Worm (Caenorhabditis elegans): Measurements from ENCODE around the gene hipr-1.

Gene hipr-1

DNA sequence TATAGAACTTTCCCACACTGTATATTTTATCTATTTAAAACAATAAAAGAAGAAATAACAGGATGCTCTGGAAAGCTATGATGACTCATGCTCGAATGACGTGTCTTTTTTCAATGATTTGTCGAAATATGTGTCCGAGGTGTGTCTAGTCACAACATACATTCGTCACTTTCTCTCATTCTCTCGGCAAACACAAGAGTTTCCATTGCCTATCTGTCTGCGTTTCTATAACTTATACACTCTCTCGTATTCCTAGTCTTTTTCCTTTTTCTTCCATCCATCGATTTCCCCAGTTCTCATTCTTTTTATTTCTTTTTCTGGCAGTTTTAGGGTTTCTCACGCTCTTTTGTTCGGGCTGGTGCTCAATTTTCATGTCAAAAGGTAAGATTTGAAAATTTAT is 23.3 kb upstream of the hipr-1 start:
- no peak for TF ChIP-seq med-1 (GFP tag; optimal IDR thresholded peaks at IDR 0.05; ENCODE audit: insufficient read depth)
- TF ChIP-seq ztf-23 (GFP tag; IDR thresholded peaks at IDR 0.05): no peak
- no peak for TF ChIP-seq T22C8.4 (GFP tag; IDR thresholded peaks at IDR 0.05)
- TF ChIP-seq flt-1 (GFP tag; IDR thresholded peaks at IDR 0.05): no peak
- TF ChIP-seq tab-1 (GFP tag; IDR thresholded peaks at IDR 0.05): no peak
- no peak for TF ChIP-seq klf-2 (GFP tag; conservative IDR thresholded peaks at IDR 0.05)
- TF ChIP-seq cog-1 (tag; optimal IDR thresholded peaks at IDR 0.05): no peak
- TF ChIP-seq ref-1 (GFP tag; conservative IDR thresholded peaks at IDR 0.05): no peak
- TF ChIP-seq ztf-29 (GFP tag; IDR thresholded peaks at IDR 0.05): no peak

DNA sequence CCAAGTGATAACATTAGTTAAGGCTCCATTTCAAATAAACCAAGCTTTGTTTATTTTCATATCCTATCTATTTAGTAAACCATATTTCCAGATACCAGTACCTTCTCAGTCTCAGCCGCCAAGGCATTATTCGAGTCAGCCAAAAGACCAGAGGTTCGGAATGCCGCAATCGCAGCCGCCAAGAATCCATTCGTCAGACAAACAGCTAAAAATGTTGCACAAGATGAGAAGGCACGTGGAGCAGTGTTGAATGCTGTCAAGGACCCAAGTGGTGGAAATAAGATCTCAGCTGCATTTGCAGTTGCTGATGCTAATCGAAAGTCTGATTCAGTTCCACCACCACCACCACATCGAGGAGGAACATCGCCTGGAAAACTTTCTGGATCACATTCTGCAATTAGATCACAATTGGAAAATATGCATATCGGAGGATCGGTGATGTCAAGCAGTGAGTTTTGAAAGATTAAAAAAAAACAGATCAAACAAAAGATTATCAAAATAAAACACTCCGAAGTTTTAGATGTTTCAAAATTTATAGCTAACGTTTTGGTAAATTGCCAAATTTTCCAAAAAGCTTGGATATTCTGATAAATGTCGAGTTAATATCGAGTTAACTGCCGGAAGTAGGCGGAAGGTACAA is 22.6 kb upstream of the hipr-1 start:
- TF ChIP-seq med-1 (GFP tag; optimal IDR thresholded peaks at IDR 0.05; ENCODE audit: insufficient read depth): no peak
- TF ChIP-seq ztf-29 (GFP tag; IDR thresholded peaks at IDR 0.05): no peak
- TF ChIP-seq flt-1 (GFP tag; IDR thresholded peaks at IDR 0.05): no peak
- TF ChIP-seq ztf-23 (GFP tag; IDR thresholded peaks at IDR 0.05): no peak
- no peak for TF ChIP-seq T22C8.4 (GFP tag; IDR thresholded peaks at IDR 0.05)
- TF ChIP-seq klf-2 (GFP tag; conservative IDR thresholded peaks at IDR 0.05): no peak
- no peak for TF ChIP-seq cog-1 (tag; optimal IDR thresholded peaks at IDR 0.05)
- TF ChIP-seq ref-1 (GFP tag; conservative IDR thresholded peaks at IDR 0.05): no peak
- TF ChIP-seq tab-1 (GFP tag; IDR thresholded peaks at IDR 0.05): no peak

DNA sequence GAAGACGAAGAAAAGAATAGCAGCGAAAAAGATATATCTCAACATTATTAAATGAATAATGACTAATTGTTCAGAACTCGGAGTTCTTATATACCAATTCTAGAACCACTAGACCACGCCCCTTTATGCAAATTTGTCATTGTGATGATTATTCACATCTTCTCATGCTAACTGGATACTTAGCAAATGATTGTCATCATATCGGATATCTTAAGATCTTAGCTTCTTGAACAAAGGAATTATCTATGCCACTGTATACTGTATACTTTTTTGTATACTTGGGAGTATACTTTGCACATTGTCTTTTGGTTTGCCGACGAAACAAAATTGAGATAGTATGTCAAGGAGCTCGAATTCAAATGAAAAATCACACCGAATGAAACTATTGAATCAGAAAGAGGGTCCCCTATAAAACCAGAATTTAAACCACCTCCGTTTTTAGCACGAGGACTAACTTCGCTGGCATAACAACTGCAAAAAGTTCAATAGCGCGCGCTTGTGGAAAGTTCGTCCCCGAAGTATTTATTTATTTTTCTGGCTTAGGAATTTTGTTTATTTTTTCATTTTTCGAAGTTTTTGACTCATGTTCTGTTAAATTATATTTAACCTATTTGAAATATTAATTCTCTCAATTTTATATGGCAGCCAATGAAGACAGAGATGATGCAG is 19.6 kb upstream of the hipr-1 start, which contains the start of the genes sdz-1 and vps-33.1:
Gene sdz-1, minus strand, starts transcription at position 51 of the 669 bp plus-strand sequence.
Gene vps-33.1, plus strand, starts transcription at position 639 of the 669 bp plus-strand sequence.
- TF ChIP-seq ztf-29 (GFP tag; IDR thresholded peaks at IDR 0.05): no peak
- no peak for TF ChIP-seq flt-1 (GFP tag; IDR thresholded peaks at IDR 0.05)
- TF ChIP-seq ref-1 (GFP tag; conservative IDR thresholded peaks at IDR 0.05): no peak
- TF ChIP-seq cog-1 (tag; optimal IDR thresholded peaks at IDR 0.05): no peak
- TF ChIP-seq med-1 (GFP tag; optimal IDR thresholded peaks at IDR 0.05; ENCODE audit: insufficient read depth): no peak
- no peak for TF ChIP-seq T22C8.4 (GFP tag; IDR thresholded peaks at IDR 0.05)
- TF ChIP-seq tab-1 (GFP tag; IDR thresholded peaks at IDR 0.05): no peak

DNA sequence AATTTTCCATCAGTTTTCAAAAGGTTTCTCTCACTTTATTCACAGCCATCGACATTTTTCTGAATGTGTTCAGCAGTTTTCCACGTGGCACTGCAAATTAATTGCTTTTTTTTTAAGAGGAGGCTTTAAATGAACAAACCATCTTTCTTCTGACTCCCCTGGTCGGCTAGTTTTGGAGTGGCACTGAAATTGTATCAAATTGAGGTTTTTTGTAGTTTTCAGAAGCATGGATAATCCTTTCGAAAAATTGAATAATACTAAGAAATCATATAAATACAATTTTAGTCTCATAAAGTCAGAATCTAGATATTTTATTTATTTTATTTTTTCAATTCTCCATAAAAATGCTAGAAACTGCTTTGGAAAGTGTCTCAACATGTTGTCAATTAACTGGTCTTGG is 15.2 kb upstream of the hipr-1 start, which contains the start of gene B0303.16:
Gene B0303.16, plus strand, starts transcription at position 301 of the 400 bp plus-strand sequence.
- TF ChIP-seq ref-1 (GFP tag; conservative IDR thresholded peaks at IDR 0.05) (no peak), T22C8.4 (GFP tag; IDR thresholded peaks at IDR 0.05) (no peak), cog-1 (tag; optimal IDR thresholded peaks at IDR 0.05) (no peak), klf-2 (GFP tag; conservative IDR thresholded peaks at IDR 0.05) (no peak), flt-1 (GFP tag; IDR thresholded peaks at IDR 0.05) (no peak), ztf-29 (GFP tag; IDR thresholded peaks at IDR 0.05) (no peak), med-1 (GFP tag; optimal IDR thresholded peaks at IDR 0.05; ENCODE audit: insufficient read depth) (no peak), ztf-23 (GFP tag; IDR thresholded peaks at IDR 0.05) (no peak), tab-1 (GFP tag; IDR thresholded peaks at IDR 0.05) (no peak)

DNA sequence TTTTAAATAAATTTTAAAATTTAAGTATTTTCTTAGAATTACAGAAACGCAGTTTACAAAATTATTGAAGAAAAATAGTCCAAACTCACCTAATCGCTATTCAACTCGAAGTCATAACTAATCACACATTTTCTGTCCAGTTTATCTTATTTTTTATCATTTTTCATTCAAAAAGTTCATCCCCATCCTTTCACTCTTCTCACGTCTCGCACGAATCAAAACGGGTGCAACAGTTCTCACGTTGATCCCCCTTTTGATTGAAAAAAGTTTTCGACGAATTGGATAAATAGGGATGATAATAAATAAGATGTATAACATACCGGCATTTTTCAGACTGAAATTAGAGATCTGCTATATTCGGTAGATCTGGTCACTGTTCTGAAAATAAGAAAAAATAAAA is 10.3 kb upstream of the hipr-1 start:
- TF ChIP-seq ztf-29 (GFP tag; IDR thresholded peaks at IDR 0.05): no peak

DNA sequence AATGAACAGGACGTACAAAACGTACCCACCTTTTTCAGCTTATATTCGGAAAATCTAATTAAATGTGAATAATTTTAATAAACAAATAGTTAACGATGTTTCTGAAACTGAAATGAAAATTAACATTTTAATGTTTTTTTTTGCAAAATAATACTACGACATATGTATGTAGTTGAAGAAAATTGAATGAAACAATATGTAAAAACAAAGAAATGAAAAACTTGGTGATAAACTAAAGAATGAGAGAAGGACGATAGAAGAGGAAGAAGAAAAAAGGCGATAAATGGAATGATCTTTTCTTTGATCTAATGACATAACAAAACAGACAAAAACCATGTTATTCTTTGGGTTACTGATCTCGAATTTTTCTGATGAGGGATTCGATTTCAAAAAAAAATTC is 9.7 kb upstream of the hipr-1 start, which contains the start of gene B0303.11:
Gene B0303.11, minus strand, starts transcription at position 101 of the 400 bp plus-strand sequence.
- TF ChIP-seq med-1 (GFP tag; optimal IDR thresholded peaks at IDR 0.05; ENCODE audit: insufficient read depth) (no peak), ztf-23 (GFP tag; IDR thresholded peaks at IDR 0.05) (no peak), ztf-29 (GFP tag; IDR thresholded peaks at IDR 0.05) (no peak), tab-1 (GFP tag; IDR thresholded peaks at IDR 0.05) (no peak), T22C8.4 (GFP tag; IDR thresholded peaks at IDR 0.05) (no peak), klf-2 (GFP tag; conservative IDR thresholded peaks at IDR 0.05) (no peak), ref-1 (GFP tag; conservative IDR thresholded peaks at IDR 0.05) (no peak), cog-1 (tag; optimal IDR thresholded peaks at IDR 0.05) (no peak), flt-1 (GFP tag; IDR thresholded peaks at IDR 0.05) (no peak)

DNA sequence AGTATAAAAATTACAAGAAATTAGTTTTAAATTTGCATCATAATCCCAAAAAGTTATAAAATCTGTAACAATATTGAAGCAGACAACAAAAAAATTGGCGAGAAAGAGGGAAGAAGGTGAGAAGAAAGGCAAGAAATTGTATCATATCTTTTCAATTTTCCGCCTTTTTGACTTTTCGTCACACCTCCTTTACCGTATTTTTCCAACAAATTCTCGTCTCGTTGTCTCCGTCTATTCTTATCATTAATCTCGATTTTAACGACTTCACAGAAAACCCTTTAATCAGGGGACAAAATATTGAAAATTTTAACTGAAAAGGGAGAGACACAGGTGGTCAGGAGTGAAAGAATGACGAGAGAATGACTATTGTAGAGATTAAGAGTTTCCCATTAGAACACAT is 7.0 kb upstream of the hipr-1 start:
- TF ChIP-seq klf-2 (GFP tag; conservative IDR thresholded peaks at IDR 0.05) (no peak), ztf-29 (GFP tag; IDR thresholded peaks at IDR 0.05) (no peak), ztf-23 (GFP tag; IDR thresholded peaks at IDR 0.05) (no peak), T22C8.4 (GFP tag; IDR thresholded peaks at IDR 0.05) (no peak), cog-1 (tag; optimal IDR thresholded peaks at IDR 0.05) (no peak), flt-1 (GFP tag; IDR thresholded peaks at IDR 0.05) (no peak), tab-1 (GFP tag; IDR thresholded peaks at IDR 0.05) (no peak), med-1 (GFP tag; optimal IDR thresholded peaks at IDR 0.05; ENCODE audit: insufficient read depth) (no peak), ref-1 (GFP tag; conservative IDR thresholded peaks at IDR 0.05) (no peak)

DNA sequence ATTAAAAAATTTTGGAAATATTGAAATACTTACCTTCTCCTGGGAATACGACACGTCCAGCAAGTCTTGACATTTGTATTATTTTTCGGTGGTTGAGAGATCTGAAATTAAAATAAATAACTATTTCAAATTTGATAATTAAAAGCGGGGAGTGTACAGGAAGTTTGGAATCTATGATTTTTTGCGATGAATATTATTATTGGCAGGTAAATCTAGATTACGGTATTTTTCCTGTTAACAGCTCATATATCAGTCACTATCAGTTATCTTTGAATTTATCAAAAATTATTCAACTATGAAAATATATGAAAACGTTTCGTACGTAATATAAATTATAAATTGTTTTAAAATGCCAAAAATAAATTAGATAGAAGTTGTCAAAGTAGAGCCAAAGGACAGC is 3.9 kb upstream of the hipr-1 start, which contains the start of gene B0303.14:
Gene B0303.14, minus strand, starts transcription at position 101 of the 400 bp plus-strand sequence.
- TF ChIP-seq tab-1 (GFP tag; IDR thresholded peaks at IDR 0.05) (no peak), ref-1 (GFP tag; conservative IDR thresholded peaks at IDR 0.05) (no peak), med-1 (GFP tag; optimal IDR thresholded peaks at IDR 0.05; ENCODE audit: insufficient read depth) (no peak), ztf-29 (GFP tag; IDR thresholded peaks at IDR 0.05) (no peak), T22C8.4 (GFP tag; IDR thresholded peaks at IDR 0.05) (no peak), cog-1 (tag; optimal IDR thresholded peaks at IDR 0.05) (no peak), klf-2 (GFP tag; conservative IDR thresholded peaks at IDR 0.05) (no peak), flt-1 (GFP tag; IDR thresholded peaks at IDR 0.05) (no peak), ztf-23 (GFP tag; IDR thresholded peaks at IDR 0.05) (no peak)

DNA sequence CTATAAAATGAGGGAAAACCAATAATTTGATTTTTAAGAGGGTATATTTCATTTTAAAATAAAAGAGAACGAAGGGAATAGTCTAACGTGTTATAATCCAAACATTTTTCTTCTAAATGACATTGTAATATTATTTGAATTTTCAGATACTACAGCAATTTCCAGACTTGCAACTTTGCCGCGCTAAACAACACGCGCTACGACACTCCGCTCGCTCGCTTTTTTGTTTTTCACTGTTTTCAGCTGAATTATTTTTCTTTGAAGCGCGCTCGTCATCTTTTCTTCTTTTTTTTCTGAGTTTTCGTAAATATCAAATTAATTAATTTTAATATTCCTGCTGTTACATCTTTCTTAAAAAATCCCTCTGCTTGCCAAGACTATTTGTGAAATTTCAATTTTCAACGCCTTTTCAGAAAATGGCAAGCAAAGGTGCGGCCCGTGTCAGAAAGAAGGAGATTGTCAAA is 2.7 kb upstream of the hipr-1 start, which contains the start of gene mrpl-11:
Gene mrpl-11, plus strand, starts transcription at position 414 of the 464 bp plus-strand sequence.
- no peak for TF ChIP-seq klf-2 (GFP tag; conservative IDR thresholded peaks at IDR 0.05)
- no peak for TF ChIP-seq flt-1 (GFP tag; IDR thresholded peaks at IDR 0.05)
- TF ChIP-seq ztf-23 (GFP tag; IDR thresholded peaks at IDR 0.05): no peak
- TF ChIP-seq ztf-29 (GFP tag; IDR thresholded peaks at IDR 0.05): no peak
- TF ChIP-seq ref-1 (GFP tag; conservative IDR thresholded peaks at IDR 0.05): no peak
- no peak for TF ChIP-seq cog-1 (tag; optimal IDR thresholded peaks at IDR 0.05)
- no peak for TF ChIP-seq tab-1 (GFP tag; IDR thresholded peaks at IDR 0.05)
- TF ChIP-seq med-1 (GFP tag; optimal IDR thresholded peaks at IDR 0.05; ENCODE audit: insufficient read depth): no peak
